Worm (Caenorhabditis elegans) whole organism, mixed stage, embryonic: ENCODE data around the gene far-6.
A peak's percentile ranks its signal among the peaks of the same experiment; 100 is the strongest.

Experiments
- M03D4.4 ChIP-seq: sonication (generic microtip); optimal IDR thresholded peaks from 2 replicates; lab custom pipeline; 2017; ENCODE audit warnings: mild to moderate bottlenecking, missing genetic modification characterization, missing compliant biosample characterization
- bed-3 ChIP-seq: fragments of 200-800 bp; sonication (Bioruptor generic); optimal IDR thresholded peaks from 3 replicates; lab custom pipeline; 2018; ENCODE audit warnings: mild to moderate bottlenecking, missing genetic modification characterization, moderate library complexity, missing compliant biosample characterization
- blmp-1 ChIP-seq: fragments of 150-350 bp; optimal IDR thresholded peaks from 2 replicates; lab custom pipeline; 2014; ENCODE audit warnings: missing biosample characterization, missing genetic modification characterization
- ceh-39 ChIP-seq: fragments of 150-350 bp; optimal IDR thresholded peaks from 2 replicates; lab custom pipeline; 2014; ENCODE audit warnings: missing biosample characterization, missing genetic modification characterization
- ceh-43 ChIP-seq: fragments of 200-800 bp; sonication (Bioruptor generic); optimal IDR thresholded peaks from 2 replicates; lab custom pipeline; 2018; ENCODE audit warnings: mild to moderate bottlenecking, missing genetic modification characterization, moderate library complexity, missing compliant biosample characterization
- ceh-83 ChIP-seq: fragments of 200-800 bp; sonication (Bioruptor generic); optimal IDR thresholded peaks from 2 replicates; lab custom pipeline; 2018; ENCODE audit warnings: mild to moderate bottlenecking, missing genetic modification characterization, missing compliant biosample characterization
- ces-1 ChIP-seq: fragments of 150-350 bp; optimal IDR thresholded peaks from 2 replicates; lab custom pipeline; 2014; ENCODE audit warnings: missing biosample characterization, missing genetic modification reagents, missing genetic modification characterization
- cnd-1 ChIP-seq: fragments of 200-800 bp; sonication (Bioruptor generic); optimal IDR thresholded peaks from 2 replicates; lab custom pipeline; 2018; ENCODE audit warnings: mild to moderate bottlenecking, missing genetic modification characterization, missing compliant biosample characterization
- drap-1 ChIP-seq: fragments of 200-800 bp; sonication (Bioruptor generic); optimal IDR thresholded peaks from 3 replicates; lab custom pipeline; 2018; ENCODE audit warnings: mild to moderate bottlenecking, missing genetic modification characterization, missing compliant biosample characterization
- elt-1 ChIP-seq: sonication (generic microtip); optimal IDR thresholded peaks from 2 replicates; lab custom pipeline; 2017; ENCODE audit warnings: missing genetic modification characterization, mild to moderate bottlenecking, missing compliant biosample characterization, antibody characterized with exemption, moderate library complexity, borderline replicate concordance; ENCODE audit not compliant: insufficient read depth
- elt-3 ChIP-seq: fragments of 150-350 bp; optimal IDR thresholded peaks from 2 replicates; lab custom pipeline; 2014; ENCODE audit warnings: missing biosample characterization, missing genetic modification characterization
- flh-1 ChIP-seq: fragments of 200-800 bp; sonication (Bioruptor generic); optimal IDR thresholded peaks from 2 replicates; lab custom pipeline; 2018; ENCODE audit warnings: mild to moderate bottlenecking, missing genetic modification characterization, moderate library complexity, missing compliant biosample characterization
- ham-2 ChIP-seq: fragments of 200-800 bp; sonication (Bioruptor generic); optimal IDR thresholded peaks from 2 replicates; lab custom pipeline; 2018; ENCODE audit warnings: mild to moderate bottlenecking, missing genetic modification characterization, missing compliant biosample characterization
- hlh-1 ChIP-seq: fragments of 150-350 bp; optimal IDR thresholded peaks from 2 replicates; lab custom pipeline; 2014; ENCODE audit warnings: missing biosample characterization, missing genetic modification reagents, missing genetic modification characterization
- lin-13 ChIP-seq: fragments of 150-350 bp; optimal IDR thresholded peaks from 2 replicates; lab custom pipeline; 2014; ENCODE audit warnings: missing biosample characterization, missing genetic modification characterization
- lin-32 ChIP-seq: fragments of 200-800 bp; sonication (Bioruptor generic); optimal IDR thresholded peaks from 2 replicates; lab custom pipeline; 2018; ENCODE audit warnings: mild to moderate bottlenecking, missing genetic modification characterization, missing compliant biosample characterization
- lsy-2 ChIP-seq: fragments of 150-350 bp; optimal IDR thresholded peaks from 2 replicates; lab custom pipeline; 2014; ENCODE audit warnings: missing biosample characterization, missing genetic modification characterization
- mab-5 ChIP-seq: fragments of 150-350 bp; optimal IDR thresholded peaks from 2 replicates; lab custom pipeline; 2014; ENCODE audit warnings: missing biosample characterization, missing genetic modification characterization
- mep-1 ChIP-seq: fragments of 150-350 bp; optimal IDR thresholded peaks from 2 replicates; lab custom pipeline; 2017; ENCODE audit warnings: missing biosample characterization, missing genetic modification reagents, missing genetic modification characterization, inconsistent platforms
- mls-2 ChIP-seq: sonication (generic microtip); optimal IDR thresholded peaks from 2 replicates; lab custom pipeline; 2016; ENCODE audit warnings: mild to moderate bottlenecking, missing genetic modification characterization, moderate library complexity, missing compliant biosample characterization
- nhr-12 ChIP-seq: fragments of 150-350 bp; optimal IDR thresholded peaks from 2 replicates; lab custom pipeline; 2014; ENCODE audit warnings: missing biosample characterization, missing genetic modification characterization
- nhr-237 ChIP-seq: fragments of 150-350 bp; optimal IDR thresholded peaks from 2 replicates; lab custom pipeline; 2014; ENCODE audit warnings: missing biosample characterization, missing genetic modification characterization
- nhr-28 ChIP-seq: fragments of 150-350 bp; optimal IDR thresholded peaks from 2 replicates; lab custom pipeline; 2014; ENCODE audit warnings: missing biosample characterization, missing genetic modification characterization
- pha-4 ChIP-seq: fragments of 150-350 bp; optimal IDR thresholded peaks from 2 replicates; lab custom pipeline; 2018; ENCODE audit warnings: missing biosample characterization, missing genetic modification reagents, missing genetic modification characterization
- sem-2 ChIP-seq: fragments of 200-800 bp; sonication (Bioruptor generic); optimal IDR thresholded peaks from 2 replicates; lab custom pipeline; 2018; ENCODE audit warnings: mild to moderate bottlenecking, missing genetic modification characterization, missing compliant biosample characterization
- snpc-4 ChIP-seq: fragments of 150-350 bp; optimal IDR thresholded peaks from 2 replicates; lab custom pipeline; 2014; ENCODE audit warnings: missing biosample characterization, missing genetic modification characterization
- sptf-1 ChIP-seq: sonication (generic microtip); optimal IDR thresholded peaks from 2 replicates; lab custom pipeline; 2017; ENCODE audit warnings: mild to moderate bottlenecking, missing genetic modification characterization, moderate library complexity, missing compliant biosample characterization
- tbx-8 ChIP-seq: fragments of 200-800 bp; sonication (Bioruptor generic); optimal IDR thresholded peaks from 2 replicates; lab custom pipeline; 2018; ENCODE audit warnings: mild to moderate bottlenecking, missing genetic modification characterization, moderate library complexity, missing compliant biosample characterization
- unc-120 ChIP-seq: sonication (generic microtip); optimal IDR thresholded peaks from 2 replicates; lab custom pipeline; 2017; ENCODE audit warnings: missing genetic modification characterization, missing compliant biosample characterization; ENCODE audit not compliant: poor library complexity, severe bottlenecking
- unc-39 ChIP-seq: fragments of 150-350 bp; optimal IDR thresholded peaks from 2 replicates; lab custom pipeline; 2014; ENCODE audit warnings: missing biosample characterization, missing genetic modification characterization
- unc-62 ChIP-seq: fragments of 150-350 bp; optimal IDR thresholded peaks from 2 replicates; lab custom pipeline; 2014; ENCODE audit warnings: missing biosample characterization, missing genetic modification reagents, missing genetic modification characterization
- zip-8 ChIP-seq: fragments of 150-350 bp; optimal IDR thresholded peaks from 2 replicates; lab custom pipeline; 2014; ENCODE audit warnings: missing biosample characterization, missing genetic modification characterization
- ztf-11 ChIP-seq: fragments of 150-350 bp; optimal IDR thresholded peaks from 2 replicates; lab custom pipeline; 2014; ENCODE audit warnings: missing biosample characterization, missing genetic modification characterization

The far-6 gene

ce11 chrIV:13328059-13328458, at the start of gene far-6:
Gene far-6 (plus strand): TSS chrIV:13328359.
- TF ChIP-seq snpc-4 (tag; lab: Kevin White, UChicago) (no peak), ztf-11 (tag; lab: Kevin White, UChicago) (no peak), ceh-83 (GFP tag; lab: Kevin White, UChicago) (no peak), mab-5 (tag; lab: Kevin White, UChicago) (no peak), zip-8 (tag; lab: Kevin White, UChicago) (no peak), elt-3 (no peak), blmp-1 (tag; lab: Kevin White, UChicago) (no peak), mls-2 (tag; lab: Kevin White, UChicago) (no peak), sptf-1 (no peak), hlh-1 (tag; lab: Kevin White, UChicago) (no peak), sem-2 (no peak)

DNA sequence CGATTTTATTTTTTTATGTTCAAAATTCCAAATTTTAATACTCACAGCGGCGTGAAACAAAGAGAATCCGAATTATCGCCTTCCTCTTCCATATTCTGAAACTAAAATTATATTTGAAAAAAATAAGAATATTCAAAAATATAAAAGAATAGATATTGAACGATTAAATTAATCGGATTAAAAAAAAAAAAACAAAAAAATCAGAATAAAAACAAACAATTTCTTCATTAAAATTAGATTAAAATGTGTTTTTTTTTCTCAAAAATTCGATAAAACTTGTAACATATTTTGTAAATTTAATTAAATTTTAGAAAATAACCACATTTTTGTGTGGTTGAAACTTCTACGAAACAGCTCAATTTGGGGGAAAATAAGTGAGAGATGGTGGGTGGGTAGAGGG, 45.4 kb upstream of the far-6 start, which contains the start of gene cpsf-3:
TSS of gene cpsf-3 (minus strand) at position 101 of the 400 bp plus-strand sequence.
- no peak for TF ChIP-seq unc-62
- TF ChIP-seq elt-3 = no peak
- no peak for TF ChIP-seq mep-1 (tag; lab: Kevin White, UChicago)
- TF ChIP-seq ceh-39 (tag; lab: Kevin White, UChicago) = no peak

- no peak for TF ChIP-seq nhr-12
- no peak for TF ChIP-seq sptf-1
- peak; percentile 83 for TF ChIP-seq unc-120 (tag; lab: Kevin White, UChicago)
- no peak for TF ChIP-seq unc-62
- TF ChIP-seq drap-1 = no peak
- TF ChIP-seq mab-5 (tag; lab: Kevin White, UChicago) = no peak
- TF ChIP-seq cnd-1 (tag; lab: Kevin White, UChicago) = no peak
These were observed 38.8 kb upstream of the far-6 start, which contains the start of gene Y67H2A.10 for ce11 chrIV:13289321-13289720. Gene Y67H2A.10 (minus strand): TSS chrIV:13289504.

DNA sequence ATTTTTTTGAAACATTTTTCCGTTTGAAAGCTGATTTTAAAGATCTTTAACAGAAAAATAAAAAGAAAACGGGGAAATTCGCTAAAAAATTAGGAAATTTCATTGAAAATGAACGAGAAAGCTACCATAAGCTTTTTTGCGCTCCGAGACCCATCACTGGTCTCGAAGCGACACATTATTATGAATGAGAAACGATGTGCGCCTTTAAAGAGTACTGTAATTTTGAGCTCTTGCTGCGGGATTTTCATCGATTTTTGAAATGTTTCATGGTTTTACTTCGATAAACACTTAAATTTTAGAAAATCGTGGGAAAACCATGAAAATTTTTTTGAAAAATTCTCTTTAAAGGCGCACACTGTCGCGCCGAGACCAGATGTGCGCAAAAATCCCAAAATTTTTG, 37.9 kb upstream of the far-6 start:
- TF ChIP-seq lsy-2 (tag; lab: Kevin White, UChicago) (no peak), nhr-237 (tag; lab: Kevin White, UChicago) (no peak), unc-62 (no peak), drap-1 (no peak), hlh-1 (tag; lab: Kevin White, UChicago) (no peak), sptf-1 (no peak), pha-4 (tag; lab: Kevin White, UChicago) (no peak), ztf-11 (tag; lab: Kevin White, UChicago) (no peak), lin-32 (no peak), flh-1 (GFP tag; lab: Kevin White, UChicago) (no peak), M03D4.4 (tag; lab: Kevin White, UChicago) (no peak)

- TF ChIP-seq M03D4.4 (tag; lab: Kevin White, UChicago) = no peak
- peak; percentile 5 for TF ChIP-seq mep-1 (tag; lab: Kevin White, UChicago)
- TF ChIP-seq elt-3 = no peak
- no peak for TF ChIP-seq blmp-1 (tag; lab: Kevin White, UChicago)
- TF ChIP-seq nhr-12 = no peak
- TF ChIP-seq mls-2 (tag; lab: Kevin White, UChicago) = peak; percentile 59
- TF ChIP-seq ceh-43 (GFP tag; lab: Kevin White, UChicago) = peak; percentile 37
- TF ChIP-seq cnd-1 (tag; lab: Kevin White, UChicago) = no peak
- TF ChIP-seq ztf-11 (tag; lab: Kevin White, UChicago) = peak; percentile 11
- TF ChIP-seq tbx-8 (GFP tag; lab: Kevin White, UChicago) = no peak
- TF ChIP-seq lsy-2 (tag; lab: Kevin White, UChicago) = peak; percentile 71
- peak; percentile 30 for TF ChIP-seq sptf-1
- peak; percentile 61 for TF ChIP-seq ceh-39 (tag; lab: Kevin White, UChicago)
- TF ChIP-seq pha-4 (tag; lab: Kevin White, UChicago) = peak; percentile 74
- TF ChIP-seq ces-1 = peak; percentile 99
- no peak for TF ChIP-seq ham-2
- TF ChIP-seq elt-1 = no peak
- no peak for TF ChIP-seq lin-32
- TF ChIP-seq, all 35 proteins: peak for 9
These were observed 30.4 kb upstream of the far-6 start, which contains the start of the genes Y67H2A.2 and micu-1 for ce11 chrIV:13297746-13298145. Gene Y67H2A.2 (minus strand): TSS chrIV:13297819. Gene micu-1 (plus strand): TSS chrIV:13297926.

DNA sequence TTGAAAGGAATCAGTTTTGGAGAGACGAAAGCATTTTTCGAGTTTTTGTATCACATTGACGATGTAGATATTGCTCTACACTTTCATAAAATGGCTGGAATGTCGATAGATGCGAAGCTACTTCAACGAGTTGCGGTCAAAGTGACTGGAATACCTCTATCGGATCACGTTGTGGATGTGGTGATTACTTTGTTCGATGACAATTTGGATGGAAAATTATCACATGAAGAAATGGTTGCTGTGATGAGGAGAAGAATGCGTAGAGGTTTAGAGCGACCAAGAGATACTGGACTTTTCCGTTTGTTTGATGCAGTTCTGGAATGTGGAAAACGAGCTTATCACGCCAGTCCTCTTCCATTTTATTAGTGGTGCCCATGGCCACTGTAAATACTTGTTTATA, 28.5 kb upstream of the far-6 start:
- no peak for TF ChIP-seq unc-39 (tag; lab: Kevin White, UChicago)
- no peak for TF ChIP-seq unc-62
- TF ChIP-seq hlh-1 (tag; lab: Kevin White, UChicago) = no peak
- TF ChIP-seq ces-1 = no peak
- no peak for TF ChIP-seq lin-13 (tag; lab: Kevin White, UChicago)
- no peak for TF ChIP-seq nhr-28 (tag; lab: Kevin White, UChicago)
- TF ChIP-seq tbx-8 (GFP tag; lab: Kevin White, UChicago) = no peak
- no peak for TF ChIP-seq bed-3 (GFP tag; lab: Kevin White, UChicago)
- TF ChIP-seq flh-1 (GFP tag; lab: Kevin White, UChicago) = no peak
- TF ChIP-seq elt-3 = no peak
- TF ChIP-seq ceh-39 (tag; lab: Kevin White, UChicago) = no peak
- no peak for TF ChIP-seq unc-120 (tag; lab: Kevin White, UChicago)
- TF ChIP-seq drap-1 = no peak
- no peak for TF ChIP-seq zip-8 (tag; lab: Kevin White, UChicago)
- TF ChIP-seq nhr-237 (tag; lab: Kevin White, UChicago) = no peak
- TF ChIP-seq mls-2 (tag; lab: Kevin White, UChicago) = no peak
- no peak for TF ChIP-seq nhr-12
- TF ChIP-seq ztf-11 (tag; lab: Kevin White, UChicago) = no peak
- no peak for TF ChIP-seq ham-2
